Worm (Caenorhabditis elegans) whole organism, L4/young adult: ENCODE results near the gene C02H6.1.

ENCODE experiments used
- W03F9.2 ChIP-seq: fragments of 150-350 bp; optimal IDR thresholded peaks from 2 replicates; lab custom pipeline; 2014; ENCODE audit warnings: missing biosample characterization, missing genetic modification characterization
- dao-5 ChIP-seq: sonication (generic microtip); optimal IDR thresholded peaks from 2 replicates; lab custom pipeline; 2016; ENCODE audit warnings: missing genotype, missing genetic modification characterization, moderate library complexity, missing compliant biosample characterization

ce11 chrV:7374090-7374489, 15.6 kb downstream of the C02H6.1 start, which contains the start of gene srx-56:
- no peak for TF ChIP-seq dao-5 (tag; lab: Kevin White, UChicago)
- no peak for TF ChIP-seq W03F9.2 (tag; lab: Kevin White, UChicago)
